Fruit fly (Drosophila melanogaster): ENCODE measurements around the gene CG14135.

DNA sequence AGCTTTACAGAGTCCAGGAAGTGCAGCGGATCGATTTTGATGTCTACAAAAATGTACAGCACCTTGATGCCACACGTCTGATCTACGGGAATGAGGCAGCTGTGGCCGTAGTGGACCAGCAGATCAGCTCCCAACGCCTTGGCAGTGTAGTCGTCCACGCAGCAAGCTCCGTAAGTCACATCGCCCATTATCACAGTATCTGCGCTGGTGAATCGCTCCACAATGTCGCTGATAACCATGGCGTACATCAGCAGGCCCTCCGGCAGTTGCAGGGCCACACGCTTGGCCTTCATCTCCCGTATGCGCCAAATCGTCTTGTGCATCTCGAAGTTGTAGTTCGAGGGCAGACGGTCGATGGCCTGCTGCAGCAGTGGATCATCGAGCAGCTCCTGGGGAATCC, 3.7 kb downstream of the CG14135 start:
- TF ChIP-seq svp (GFP tag) = no peak
- no peak for TF ChIP-seq Met (GFP tag; optimal IDR thresholded peaks at IDR 0.05)

Measured in whole organism, prepupa.